Worm (Caenorhabditis elegans) whole organism, L1 larva: Measurements from ENCODE around the gene evl-20.

ENCODE experiments used
- C04F5.9 ChIP-seq: sonication (generic microtip); optimal IDR thresholded peaks from 2 replicates; lab custom pipeline; 2016; ENCODE audit warnings: missing genetic modification characterization, missing compliant biosample characterization
- F16B12.6 ChIP-seq: fragments of 150-350 bp; optimal IDR thresholded peaks from 2 replicates; lab custom pipeline; 2014; ENCODE audit warnings: missing biosample characterization, missing genetic modification characterization
- alr-1 ChIP-seq: fragments of 200-800 bp; sonication (Bioruptor generic); optimal IDR thresholded peaks from 2 replicates; lab custom pipeline; 2018; ENCODE audit warnings: borderline replicate concordance, mild to moderate bottlenecking, missing genetic modification characterization, missing compliant biosample characterization
- ama-1 ChIP-seq: fragments of 150-350 bp; optimal IDR thresholded peaks from 2 replicates; lab custom pipeline; 2014
- blmp-1 ChIP-seq: fragments of 150-350 bp; optimal IDR thresholded peaks from 2 replicates; lab custom pipeline; 2014; ENCODE audit warnings: missing biosample characterization, missing genetic modification characterization
- ceh-63 ChIP-seq: fragments of 200-800 bp; sonication (Bioruptor generic); optimal IDR thresholded peaks from 2 replicates; lab custom pipeline; 2018; ENCODE audit warnings: mild to moderate bottlenecking, missing genetic modification characterization, missing compliant biosample characterization
- ceh-8 ChIP-seq: fragments of 200-800 bp; sonication (Bioruptor generic); optimal IDR thresholded peaks from 2 replicates; lab custom pipeline; 2018; ENCODE audit warnings: mild to moderate bottlenecking, missing genetic modification characterization, moderate library complexity, missing compliant biosample characterization
- ceh-82 ChIP-seq, 3 experiments: fragments of 150-350 bp in 1 of 3; sonication (generic microtip) in 2 of 3; optimal IDR thresholded peaks; 2 replicates each; lab custom pipeline; 2014 to 2017; ENCODE audit warnings: missing biosample characterization in 3 of 3, missing genetic modification characterization in 3 of 3
- dpl-1 ChIP-seq, 3 experiments: fragments of 150-350 bp in 2 of 3; sonication (generic microtip) in 1 of 3; optimal IDR thresholded peaks; 2 replicates each; lab custom pipeline; 2014 to 2017; ENCODE audit warnings: missing biosample characterization in 3 of 3, missing genetic modification characterization in 3 of 3, missing genetic modification reagents in 3 of 3
- efl-1 ChIP-seq, 4 experiments: fragments of 150-350 bp; optimal IDR thresholded peaks in 3 of 4; peaks in 1 of 4; 1 replicate in 1 of 4; 2 replicates in 3 of 4; lab custom pipeline; 2014; ENCODE audit warnings: missing biosample characterization in 2 of 4, missing genetic modification characterization in 2 of 4, missing genetic modification reagents in 2 of 4
- egl-13 ChIP-seq: sonication (generic microtip); optimal IDR thresholded peaks from 2 replicates; lab custom pipeline; 2016; ENCODE audit warnings: missing genotype, missing genetic modification reagents, missing genetic modification characterization, missing compliant biosample characterization
- elt-2 ChIP-seq: sonication (generic microtip); optimal IDR thresholded peaks from 2 replicates; lab custom pipeline; 2016; ENCODE audit warnings: missing genetic modification characterization, mild to moderate bottlenecking, inconsistent platforms, missing compliant biosample characterization, missing genetic modification reagents
- elt-3 ChIP-seq, 6 experiments: fragments of 150-350 bp in 1 of 6; sonication (generic microtip); optimal IDR thresholded peaks; 2 replicates each; lab custom pipeline; 2017 to 2018; ENCODE audit warnings: missing biosample characterization in 6 of 6, missing genetic modification characterization in 6 of 6, inconsistent platforms in 1 of 6
- ets-5 ChIP-seq: fragments of 200-800 bp; sonication (Bioruptor generic); IDR thresholded peaks from 2 replicates; pipeline ENCODE4 v1.3.6; 2022; ENCODE audit warnings: missing genetic modification characterization, missing compliant biosample characterization
- fkh-10 ChIP-seq: sonication (generic microtip); optimal IDR thresholded peaks from 2 replicates; lab custom pipeline; 2017; ENCODE audit warnings: missing biosample characterization, missing genetic modification reagents, missing genetic modification characterization
- fos-1 ChIP-seq: fragments of 150-350 bp; optimal IDR thresholded peaks from 2 replicates; lab custom pipeline; 2014; ENCODE audit warnings: missing biosample characterization, missing genetic modification characterization
- grh-1 ChIP-seq: fragments of 200-800 bp; sonication (Bioruptor generic); IDR thresholded peaks from 2 replicates; pipeline ENCODE4 v1.3.6; 2022; ENCODE audit warnings: missing genetic modification reagents, missing genetic modification characterization, missing compliant biosample characterization
- hlh-17 ChIP-seq: fragments of 200-800 bp; sonication (Bioruptor generic); optimal IDR thresholded peaks from 2 replicates; lab custom pipeline; 2018; ENCODE audit warnings: missing genetic modification characterization, mild to moderate bottlenecking, missing compliant biosample characterization, moderate library complexity, borderline replicate concordance
- hpl-2 ChIP-seq: fragments of 150-350 bp; optimal IDR thresholded peaks from 2 replicates; lab custom pipeline; 2014; ENCODE audit warnings: missing biosample characterization, missing genetic modification reagents, missing genetic modification characterization
- jun-1 ChIP-seq: fragments of 150-350 bp; optimal IDR thresholded peaks from 2 replicates; lab custom pipeline; 2014; ENCODE audit warnings: missing biosample characterization, missing genetic modification reagents, missing genetic modification characterization
- lin-14 ChIP-seq: fragments of 200-800 bp; sonication (Bioruptor generic); optimal IDR thresholded peaks from 2 replicates; lab custom pipeline; 2018; ENCODE audit warnings: mild to moderate bottlenecking, missing genetic modification characterization, moderate library complexity, missing compliant biosample characterization
- lin-15B ChIP-seq: fragments of 150-350 bp; sonication (generic microtip); optimal IDR thresholded peaks from 3 replicates; lab custom pipeline; 2014; ENCODE audit warnings: missing biosample characterization, missing genetic modification characterization
- lin-35 ChIP-seq, 2 experiments: fragments of 150-350 bp; optimal IDR thresholded peaks; 2 replicates each; lab custom pipeline; 2014; ENCODE audit warnings: missing biosample characterization in 2 of 2, missing genetic modification characterization in 2 of 2, missing genetic modification reagents in 2 of 2
- lsy-2 ChIP-seq, 2 experiments: fragments of 150-350 bp; optimal IDR thresholded peaks; 2 replicates each; lab custom pipeline; 2014; ENCODE audit warnings: missing biosample characterization in 2 of 2, missing genetic modification characterization in 2 of 2
- mab-9 ChIP-seq: fragments of 200-800 bp; sonication (Bioruptor generic); IDR thresholded peaks from 2 replicates; pipeline ENCODE4 v1.3.6; 2022; ENCODE audit warnings: missing genetic modification reagents, missing genetic modification characterization, missing compliant biosample characterization
- mdl-1 ChIP-seq, 2 experiments: fragments of 150-350 bp; optimal IDR thresholded peaks; 2 replicates each; lab custom pipeline; 2014 to 2017; ENCODE audit warnings: missing biosample characterization in 2 of 2, missing genetic modification characterization in 2 of 2, inconsistent platforms in 1 of 2
- mep-1 ChIP-seq: fragments of 150-350 bp; optimal IDR thresholded peaks from 2 replicates; lab custom pipeline; 2014; ENCODE audit warnings: missing biosample characterization, missing genetic modification characterization
- nhr-12 ChIP-seq: sonication (generic microtip); optimal IDR thresholded peaks from 2 replicates; lab custom pipeline; 2017; ENCODE audit warnings: missing biosample characterization, missing genetic modification characterization
- nhr-19 ChIP-seq: fragments of 200-800 bp; sonication (Bioruptor generic); conservative IDR thresholded peaks from 2 replicates; pipeline ENCODE4 v1.3.6; 2022; ENCODE audit warnings: missing genetic modification characterization, missing compliant biosample characterization
- nhr-20 ChIP-seq: sonication (generic microtip); optimal IDR thresholded peaks from 2 replicates; lab custom pipeline; 2016; ENCODE audit warnings: mild to moderate bottlenecking, missing genetic modification characterization, missing compliant biosample characterization
- nhr-28 ChIP-seq: fragments of 150-350 bp; optimal IDR thresholded peaks from 2 replicates; lab custom pipeline; 2014; ENCODE audit warnings: missing biosample characterization, missing genetic modification characterization
- nhr-71 ChIP-seq: sonication (generic microtip); optimal IDR thresholded peaks from 2 replicates; lab custom pipeline; 2016; ENCODE audit warnings: mild to moderate bottlenecking, missing genetic modification characterization, moderate library complexity, missing compliant biosample characterization
- nhr-76 ChIP-seq: sonication (generic microtip); optimal IDR thresholded peaks from 2 replicates; lab custom pipeline; 2017; ENCODE audit warnings: missing biosample characterization, missing genetic modification characterization
- nhr-85 ChIP-seq: sonication (generic microtip); peaks from one replicate; lab custom pipeline; 2016; ENCODE audit warnings: missing genetic modification characterization, inconsistent platforms, missing compliant biosample characterization
- nhr-90 ChIP-seq: sonication (generic microtip); optimal IDR thresholded peaks from 2 replicates; lab custom pipeline; 2016; ENCODE audit warnings: mild to moderate bottlenecking, missing genetic modification characterization, missing compliant biosample characterization; ENCODE audit not compliant: poor library complexity
- pax-3 ChIP-seq: fragments of 200-800 bp; sonication (Bioruptor generic); optimal IDR thresholded peaks from 2 replicates; lab custom pipeline; 2018; ENCODE audit warnings: mild to moderate bottlenecking, missing genetic modification characterization, moderate library complexity, missing compliant biosample characterization
- rnt-1 ChIP-seq: sonication (generic microtip); optimal IDR thresholded peaks from 2 replicates; lab custom pipeline; 2016; ENCODE audit warnings: mild to moderate bottlenecking, missing genetic modification characterization, moderate library complexity, missing compliant biosample characterization
- skn-1 ChIP-seq: fragments of 150-350 bp; optimal IDR thresholded peaks from 2 replicates; lab custom pipeline; 2014; ENCODE audit warnings: missing biosample characterization, missing genetic modification characterization
- snpc-4 ChIP-seq: fragments of 150-350 bp; optimal IDR thresholded peaks from 2 replicates; lab custom pipeline; 2014; ENCODE audit warnings: missing biosample characterization, missing genetic modification characterization
- snu-23 ChIP-seq: sonication (generic microtip); optimal IDR thresholded peaks from 2 replicates; lab custom pipeline; 2016; ENCODE audit warnings: missing genetic modification characterization, missing compliant biosample characterization
- swsn-7 ChIP-seq: sonication (generic microtip); optimal IDR thresholded peaks from 2 replicates; lab custom pipeline; 2016; ENCODE audit warnings: missing genetic modification characterization, missing compliant biosample characterization
- tbx-2 ChIP-seq: sonication (generic microtip); optimal IDR thresholded peaks from 2 replicates; lab custom pipeline; 2016; ENCODE audit warnings: missing genetic modification characterization, missing compliant biosample characterization
- unc-130 ChIP-seq: fragments of 150-350 bp; optimal IDR thresholded peaks from 2 replicates; lab custom pipeline; 2017; ENCODE audit warnings: missing biosample characterization, missing genetic modification characterization, inconsistent platforms
- unc-98 ChIP-seq: fragments of 200-800 bp; sonication (Bioruptor generic); IDR thresholded peaks from 2 replicates; pipeline ENCODE4 v1.3.6; 2022; ENCODE audit warnings: missing genetic modification characterization, missing compliant biosample characterization
- zip-4 ChIP-seq: fragments of 200-800 bp; sonication (Bioruptor generic); optimal IDR thresholded peaks from 2 replicates; lab custom pipeline; 2018; ENCODE audit warnings: mild to moderate bottlenecking, missing genetic modification characterization, moderate library complexity, missing compliant biosample characterization

evl-20 gene

DNA sequence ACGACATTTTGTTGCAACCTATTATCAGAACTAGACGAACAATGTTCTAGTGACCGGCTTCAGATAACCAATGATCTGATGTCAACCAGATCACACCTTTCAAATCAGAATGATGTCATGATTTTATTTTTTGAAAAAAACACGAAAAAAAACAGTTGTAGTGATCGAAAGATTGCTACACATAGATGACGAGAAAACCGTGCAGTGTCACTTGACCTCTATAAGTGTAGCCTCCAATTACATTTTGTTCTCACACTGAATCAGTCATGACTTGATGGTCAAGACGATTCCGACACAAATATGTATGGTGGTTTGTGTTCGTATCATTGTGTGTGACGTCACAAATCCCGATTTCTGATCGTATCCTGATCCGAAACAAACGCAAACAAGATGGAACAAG, 4.0 kb upstream of the evl-20 start:
- TF ChIP-seq ceh-82 (tag; optimal IDR thresholded peaks at IDR 0.05; lab: Kevin White, UChicago), result no peak
- TF ChIP-seq nhr-20, result peak; percentile 55
- peak; percentile 17 for TF ChIP-seq blmp-1 (tag; lab: Kevin White, UChicago)
- no peak for TF ChIP-seq elt-2
- no peak for TF ChIP-seq hlh-17 (GFP tag; lab: Kevin White, UChicago)
- TF ChIP-seq C04F5.9 (tag; lab: Kevin White, UChicago), result no peak
- TF ChIP-seq nhr-71 (tag; lab: Kevin White, UChicago), result peak; percentile 20
- TF ChIP-seq ama-1 (lab: Kevin White, UChicago), result peak; percentile 2
- no peak for TF ChIP-seq nhr-28 (tag; lab: Kevin White, UChicago)
- no peak for TF ChIP-seq unc-98 (GFP tag; lab: Robert Waterston, UW)
- TF ChIP-seq mab-9, result no peak
- TF ChIP-seq lin-35 (GFP tag; optimal IDR thresholded peaks at IDR 0.05; lab: Kevin White, UChicago), result peak in 1 of 2 experiments; percentile 5
- no peak for TF ChIP-seq snu-23 (GFP tag; lab: Kevin White, UChicago)
- peak; percentile 88 for TF ChIP-seq nhr-85 (tag; lab: Kevin White, UChicago)
- TF ChIP-seq lin-14 (GFP tag; lab: Kevin White, UChicago), result peak; percentile 8
- no peak for TF ChIP-seq efl-1 (optimal IDR thresholded peaks at IDR 0.05; lab: Kevin White, UChicago)
- no peak for TF ChIP-seq efl-1 (GFP tag; optimal IDR thresholded peaks at IDR 0.05 in 1 of 2; lab: Kevin White, UChicago)

DNA sequence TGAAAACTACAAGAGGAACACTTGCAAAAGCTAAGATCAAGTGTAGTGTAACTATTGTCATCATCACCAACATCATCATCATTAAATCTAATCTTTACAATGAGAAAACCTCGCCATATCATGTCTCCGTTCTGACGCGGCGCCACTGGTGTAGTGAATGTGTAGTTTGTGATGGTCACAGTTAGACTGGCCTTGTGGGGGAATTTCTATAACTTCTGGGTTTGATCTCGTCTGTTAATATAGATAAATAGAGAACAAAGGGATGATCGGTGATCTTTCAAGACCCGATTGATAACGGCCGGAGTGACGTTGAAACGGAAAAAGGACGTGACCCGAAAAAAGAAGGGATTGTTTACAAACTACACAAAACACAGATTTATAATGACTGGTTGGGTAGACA, 3.3 kb upstream of the evl-20 start:
- peak; percentile 77 for TF ChIP-seq blmp-1 (tag; lab: Kevin White, UChicago)
- no peak for TF ChIP-seq alr-1 (tag; lab: Kevin White, UChicago)
- TF ChIP-seq dpl-1 (GFP tag; optimal IDR thresholded peaks at IDR 0.05; lab: Kevin White, UChicago), result peak in 1 of 3 experiments; percentile 1
- no peak for TF ChIP-seq ceh-8
- TF ChIP-seq pax-3, result no peak
- peak; percentile 48 for TF ChIP-seq snu-23 (GFP tag; lab: Kevin White, UChicago)
- no peak for TF ChIP-seq efl-1 (optimal IDR thresholded peaks at IDR 0.05; lab: Kevin White, UChicago)
- TF ChIP-seq efl-1 (GFP tag; optimal IDR thresholded peaks at IDR 0.05 in 1 of 2; lab: Kevin White, UChicago), result peak in 1 of 2 experiments; percentile 90
- no peak for TF ChIP-seq skn-1 (tag; lab: Kevin White, UChicago)
- TF ChIP-seq lin-35 (GFP tag; optimal IDR thresholded peaks at IDR 0.05; lab: Kevin White, UChicago), result no peak
- TF ChIP-seq nhr-90 (tag; lab: Kevin White, UChicago), result peak; percentile 52
- TF ChIP-seq elt-3 (tag; optimal IDR thresholded peaks at IDR 0.05; lab: Kevin White, UChicago), result peak in 5 of 6 experiments; percentile 19 to 98 (median 87)
- no peak for TF ChIP-seq unc-130 (tag; lab: Kevin White, UChicago)
- peak; percentile 37 for TF ChIP-seq nhr-19
- TF ChIP-seq mep-1 (tag; lab: Kevin White, UChicago), result peak; percentile 5
- peak; percentile 6 for TF ChIP-seq rnt-1 (tag; lab: Kevin White, UChicago)
- TF ChIP-seq nhr-71 (tag; lab: Kevin White, UChicago), result peak; percentile 75
- peak; percentile 84 for TF ChIP-seq nhr-20
- TF ChIP-seq nhr-85 (tag; lab: Kevin White, UChicago), result peak; percentile 95
- TF ChIP-seq lin-14 (GFP tag; lab: Kevin White, UChicago), result peak; percentile 71
- peak in 1 of 2 experiments; percentile 51 for TF ChIP-seq mdl-1 (tag; optimal IDR thresholded peaks at IDR 0.05; lab: Kevin White, UChicago)
- TF ChIP-seq tbx-2, result peak; percentile 30

DNA sequence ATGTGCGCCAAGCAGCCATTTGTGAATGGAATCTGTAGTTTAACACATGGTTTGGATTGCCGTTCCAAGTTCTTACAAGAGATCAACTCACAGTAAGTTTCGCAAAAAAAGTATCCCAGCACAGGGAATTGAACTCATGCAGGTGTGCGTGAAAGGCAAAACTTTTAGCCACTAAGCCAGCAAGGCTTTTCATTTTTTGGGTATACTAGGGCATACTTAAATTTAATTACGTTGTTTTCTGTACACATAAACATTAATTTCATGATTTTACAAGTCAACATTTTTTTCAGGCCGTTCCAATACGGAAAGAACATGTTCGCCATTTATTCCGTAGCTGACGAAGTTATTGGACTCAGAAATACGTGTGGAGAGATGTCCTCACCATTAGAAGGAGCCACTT, 2.6 kb upstream of the evl-20 start:
- TF ChIP-seq hpl-2 (no peak), snpc-4 (tag; lab: Kevin White, UChicago) (no peak), lsy-2 (tag; optimal IDR thresholded peaks at IDR 0.05; lab: Kevin White, UChicago) (peak in 1 of 2 experiments; percentile 16), efl-1 (optimal IDR thresholded peaks at IDR 0.05; lab: Kevin White, UChicago) (no peak), efl-1 (GFP tag; optimal IDR thresholded peaks at IDR 0.05 in 1 of 2; lab: Kevin White, UChicago) (peak in 1 of 2 experiments; percentile 91), F16B12.6 (peak; percentile 0), egl-13 (tag; lab: Kevin White, UChicago) (no peak)

DNA sequence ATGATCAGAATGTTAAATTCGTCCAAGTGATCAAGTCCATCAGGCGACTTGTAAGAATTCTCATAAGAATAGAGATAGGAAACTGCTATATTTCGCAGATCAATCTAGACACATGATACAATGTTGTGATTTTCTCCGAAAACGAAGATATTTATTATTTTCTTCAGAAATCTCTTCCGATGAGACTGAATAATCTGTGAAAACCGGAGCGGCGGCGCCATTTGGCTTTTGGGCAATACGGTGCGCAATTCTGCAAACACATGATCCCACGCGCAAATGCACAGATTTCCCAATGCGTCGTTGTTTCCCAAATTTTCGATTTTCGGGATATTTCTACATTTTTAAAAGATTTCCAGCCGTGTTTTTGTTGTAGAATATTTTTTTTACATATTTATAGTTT, 1.9 kb upstream of the evl-20 start:
- peak; percentile 54 for TF ChIP-seq snu-23 (GFP tag; lab: Kevin White, UChicago)
- TF ChIP-seq snpc-4 (tag; lab: Kevin White, UChicago), result peak; percentile 24
- TF ChIP-seq lsy-2 (tag; optimal IDR thresholded peaks at IDR 0.05; lab: Kevin White, UChicago), result peak; percentile 85 to 95
- peak; percentile 0 for TF ChIP-seq lin-15B
- no peak for TF ChIP-seq nhr-12
- no peak for TF ChIP-seq zip-4 (GFP tag; lab: Kevin White, UChicago)
- TF ChIP-seq ets-5 (GFP tag; lab: Robert Waterston, UW), result no peak
- TF ChIP-seq mab-9, result no peak
- TF ChIP-seq fkh-10, result no peak
- peak; percentile 47 for TF ChIP-seq swsn-7 (tag; lab: Kevin White, UChicago)
- TF ChIP-seq fos-1, result no peak
- peak; percentile 30 for TF ChIP-seq rnt-1 (tag; lab: Kevin White, UChicago)
- no peak for TF ChIP-seq ceh-63 (GFP tag; lab: Kevin White, UChicago)
- no peak for TF ChIP-seq grh-1 (GFP tag; lab: Robert Waterston, UW)
- TF ChIP-seq lin-35 (GFP tag; optimal IDR thresholded peaks at IDR 0.05; lab: Kevin White, UChicago), result peak; percentile 45 to 67
- TF ChIP-seq jun-1 (tag; lab: Kevin White, UChicago), result peak; percentile 26
- TF ChIP-seq nhr-76 (tag; lab: Kevin White, UChicago), result no peak
